Fruit fly (Drosophila melanogaster): Measurements from ENCODE around the gene CG4836.

The CG4836 gene

dm6 chr3R:20021152-20021769 lies 7.6 kb downstream of the CG4836 start, which contains the start of the genes PIG-L and psidin (continued):
- peak; percentile 70 for TF ChIP-seq CG11456 (GFP tag; IDR thresholded peaks at IDR 0.05)
- TF ChIP-seq gt (GFP tag; IDR thresholded peaks at IDR 0.05): peak; percentile 32
- TF ChIP-seq bab2 (GFP tag; optimal IDR thresholded peaks at IDR 0.05): peak; percentile 90
- peak; percentile 91 for TF ChIP-seq hb (GFP tag; IDR thresholded peaks at IDR 0.05; ENCODE audit: partially characterized antibody)
- TF ChIP-seq Kr (GFP tag; optimal IDR thresholded peaks at IDR 0.05): no peak
- peak; percentile 82 for TF ChIP-seq NfI (GFP tag; optimal IDR thresholded peaks at IDR 0.05)
- TF ChIP-seq nerfin-2 (GFP tag; IDR thresholded peaks at IDR 0.05; ENCODE audit: partially characterized antibody): peak; percentile 91
- TF ChIP-seq CG15479 (GFP tag; optimal IDR thresholded peaks at IDR 0.05): peak; percentile 14
- TF ChIP-seq tx (GFP tag; optimal IDR thresholded peaks at IDR 0.05): peak; percentile 68
- TF ChIP-seq CG31441 (GFP tag; IDR thresholded peaks at IDR 0.05): peak; percentile 92
- TF ChIP-seq ac (GFP tag; optimal IDR thresholded peaks at IDR 0.05): no peak
- TF ChIP-seq dpn (GFP tag; optimal IDR thresholded peaks at IDR 0.05): peak; percentile 81 to 85
- peak; percentile 80 for TF ChIP-seq sug (tag; optimal IDR thresholded peaks at IDR 0.05)
- TF ChIP-seq dan (GFP tag; IDR thresholded peaks at IDR 0.05): no peak
- peak; percentile 97 for TF ChIP-seq sens (GFP tag)
- TF ChIP-seq NK7.1 (GFP tag; optimal IDR thresholded peaks at IDR 0.05): peak; percentile 52
- peak; percentile 16; the same call in 1 of the 3 replicates for TF ChIP-seq gce (GFP tag; IDR thresholded peaks at IDR 0.05)
- peak; percentile 81 for TF ChIP-seq ato (GFP tag; IDR thresholded peaks at IDR 0.05; ENCODE audit: partially characterized antibody)
- TF ChIP-seq CG12236 (GFP tag; optimal IDR thresholded peaks at IDR 0.05): peak; percentile 58
- TF ChIP-seq Atf-2 (GFP tag; optimal IDR thresholded peaks at IDR 0.05): peak; percentile 81
- no peak for TF ChIP-seq abd-A (tag; optimal IDR thresholded peaks at IDR 0.05)
- TF ChIP-seq PHDP (tag; optimal IDR thresholded peaks at IDR 0.05): peak; percentile 88
- TF ChIP-seq caup (GFP tag; optimal IDR thresholded peaks at IDR 0.05; ENCODE audit: severe bottlenecking): peak; percentile 70
- peak; percentile 84 for TF ChIP-seq CG9817 (tag; optimal IDR thresholded peaks at IDR 0.05)
- peak; percentile 76 for TF ChIP-seq vvl (GFP tag; IDR thresholded peaks at IDR 0.05)
- no peak for TF ChIP-seq Doc2 (GFP tag; IDR thresholded peaks at IDR 0.05)
- no peak for TF ChIP-seq CG16779 (GFP tag; IDR thresholded peaks at IDR 0.05)
- peak; percentile 96 for TF ChIP-seq CG13287 (GFP tag; IDR thresholded peaks at IDR 0.05; ENCODE audit: partially characterized antibody)
- peak; percentile 17 for TF ChIP-seq CG3065 (GFP tag; optimal IDR thresholded peaks at IDR 0.05)
- TF ChIP-seq Hr78 (GFP tag; optimal IDR thresholded peaks at IDR 0.05): no peak
- no peak for TF ChIP-seq D19B (GFP tag; optimal IDR thresholded peaks at IDR 0.05)
- TF ChIP-seq z (GFP tag; IDR thresholded peaks at IDR 0.05): no peak
- TF ChIP-seq CG9215 (GFP tag; IDR thresholded peaks at IDR 0.05): peak; percentile 82
- TF ChIP-seq CG8765 (GFP tag; IDR thresholded peaks at IDR 0.05): peak; percentile 58
- no peak for TF ChIP-seq oc (tag; optimal IDR thresholded peaks at IDR 0.05)
- no peak for TF ChIP-seq sima (GFP tag; optimal IDR thresholded peaks at IDR 0.05)
- peak; percentile 64 for TF ChIP-seq sisA (GFP tag; IDR thresholded peaks at IDR 0.05)
- TF ChIP-seq CG16863 (GFP tag; optimal IDR thresholded peaks at IDR 0.05): peak; percentile 82
- peak; percentile 61 for TF ChIP-seq CG4617 (GFP tag; optimal IDR thresholded peaks at IDR 0.05; ENCODE audit: borderline replicate concordance)
- TF ChIP-seq CG6689 (GFP tag; IDR thresholded peaks at IDR 0.05): peak; percentile 79
- peak; percentile 94 for TF ChIP-seq CG30403 (GFP tag; optimal IDR thresholded peaks at IDR 0.05)
- TF ChIP-seq sqz (GFP tag; optimal IDR thresholded peaks at IDR 0.05): no peak
- TF ChIP-seq fd96Cb (tag; optimal IDR thresholded peaks at IDR 0.05): peak; percentile 72
- peak; percentile 63; the same call in 2 of the 4 replicates for TF ChIP-seq Gug (GFP tag; IDR thresholded peaks at IDR 0.05)
- no peak for TF ChIP-seq eve (GFP tag; optimal IDR thresholded peaks at IDR 0.05)
- TF ChIP-seq ro (GFP tag; IDR thresholded peaks at IDR 0.05): no peak
- peak; percentile 70 for TF ChIP-seq CG17186 (GFP tag; optimal IDR thresholded peaks at IDR 0.05)
- 0 out of 2 replicates have a peak, but pooled peaks have one; percentile 33 for TF ChIP-seq dati (GFP tag; IDR thresholded peaks at IDR 0.05)
- TF ChIP-seq CG8924 (tag; optimal IDR thresholded peaks at IDR 0.05): peak; percentile 85
- no peak for TF ChIP-seq fru (optimal IDR thresholded peaks at IDR 0.05)
- TF ChIP-seq emc (GFP tag; optimal IDR thresholded peaks at IDR 0.05): no peak
